Fruit fly (Drosophila melanogaster): Measurements from ENCODE around the gene Acsf3.
A peak's percentile ranks its signal among the peaks of the same experiment; 100 is the strongest.

The Acsf3 gene

DNA sequence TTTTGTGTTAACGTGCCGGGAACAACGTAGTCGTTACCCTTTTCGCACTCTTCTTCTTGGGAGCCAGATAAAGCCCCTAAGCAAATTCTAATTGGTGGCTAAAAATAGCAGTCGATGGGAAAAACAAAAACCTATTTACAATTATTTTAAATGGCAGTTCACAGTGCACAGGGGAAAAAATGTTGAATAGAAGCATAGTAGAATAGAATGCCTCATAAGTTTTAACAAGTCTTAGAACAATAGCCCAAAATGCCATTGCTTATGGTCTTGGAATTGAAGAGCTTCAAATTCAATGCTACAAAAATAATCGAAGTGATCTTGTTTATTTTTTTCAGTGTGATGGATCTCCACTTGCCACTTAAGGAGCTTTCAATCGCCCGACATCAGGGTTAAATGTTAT, 3.6 kb downstream of the Acsf3 start (continued):
- peak; percentile 71; the same call in 2 of the 3 replicates for TF ChIP-seq so (GFP tag; IDR thresholded peaks at IDR 0.05)
- TF ChIP-seq Dbx (GFP tag; IDR thresholded peaks at IDR 0.05): peak; percentile 76; the same call in 1 of the 3 replicates
- TF ChIP-seq CG9609 (GFP tag; optimal IDR thresholded peaks at IDR 0.05): peak; percentile 55
- TF ChIP-seq CG18476 (GFP tag; optimal IDR thresholded peaks at IDR 0.05): peak; percentile 16
- peak; percentile 77 for TF ChIP-seq CG34422 (GFP tag; IDR thresholded peaks at IDR 0.05)
- no peak for TF ChIP-seq slou (GFP tag; optimal IDR thresholded peaks at IDR 0.05)
- peak; percentile 73 for TF ChIP-seq Ptx1 (GFP tag; IDR thresholded peaks at IDR 0.05)
- peak; percentile 54 for TF ChIP-seq maf-S (GFP tag; optimal IDR thresholded peaks at IDR 0.05)
- no peak for TF ChIP-seq CG7987 (GFP tag; optimal IDR thresholded peaks at IDR 0.05)
- no peak for TF ChIP-seq pita (GFP tag; optimal IDR thresholded peaks at IDR 0.05)
- peak; percentile 80 for TF ChIP-seq CG7839 (tag; optimal IDR thresholded peaks at IDR 0.05)
- no peak for TF ChIP-seq bigmax (GFP tag; optimal IDR thresholded peaks at IDR 0.05)
- peak; percentile 80 for TF ChIP-seq pho (GFP tag; optimal IDR thresholded peaks at IDR 0.05)
- TF ChIP-seq mam (GFP tag; optimal IDR thresholded peaks at IDR 0.05): peak; percentile 86
- TF ChIP-seq pb (GFP tag; optimal IDR thresholded peaks at IDR 0.05): peak; percentile 50
- peak; percentile 76 for TF ChIP-seq grau (tag; optimal IDR thresholded peaks at IDR 0.05)
- TF ChIP-seq BEAF-32 (GFP tag; optimal IDR thresholded peaks at IDR 0.05): no peak
- TF ChIP-seq CG32532 (GFP tag; IDR thresholded peaks at IDR 0.05): peak; percentile 82
- no peak for TF ChIP-seq insv (GFP tag; optimal IDR thresholded peaks at IDR 0.05)
- TF ChIP-seq CG11247 (GFP tag; IDR thresholded peaks at IDR 0.05): peak; percentile 63
- peak; percentile 78 for TF ChIP-seq Atf6 (GFP tag; IDR thresholded peaks at IDR 0.05)
- TF ChIP-seq CG6765 (GFP tag; optimal IDR thresholded peaks at IDR 0.05): no peak
- no peak for TF ChIP-seq YL-1 (GFP tag; optimal IDR thresholded peaks at IDR 0.05)
- TF ChIP-seq gt (GFP tag; IDR thresholded peaks at IDR 0.05): no peak
- TF ChIP-seq gce (GFP tag; IDR thresholded peaks at IDR 0.05): no peak; the same call in 2 of the 3 replicates
- peak; percentile 68 for TF ChIP-seq Meics (GFP tag; optimal IDR thresholded peaks at IDR 0.05)
- peak; percentile 82 for TF ChIP-seq lab (GFP tag; optimal IDR thresholded peaks at IDR 0.05)
- no peak for TF ChIP-seq D (optimal IDR thresholded peaks at IDR 0.05)
- no peak for TF ChIP-seq D (GFP tag; optimal IDR thresholded peaks at IDR 0.05)
- TF ChIP-seq Hmr (GFP tag; optimal IDR thresholded peaks at IDR 0.05): peak; percentile 74
- no peak for TF ChIP-seq Rx (GFP tag; IDR thresholded peaks at IDR 0.05)
- TF ChIP-seq CG9727 (GFP tag; optimal IDR thresholded peaks at IDR 0.05): peak; percentile 36
- TF ChIP-seq CG3995 (GFP tag; optimal IDR thresholded peaks at IDR 0.05): no peak
- no peak for TF ChIP-seq CG2129 (GFP tag; IDR thresholded peaks at IDR 0.05; ENCODE audit: partially characterized antibody)
- no peak for TF ChIP-seq CG6654 (GFP tag; optimal IDR thresholded peaks at IDR 0.05)
- TF ChIP-seq Atf-2 (GFP tag; optimal IDR thresholded peaks at IDR 0.05): peak; percentile 55
- TF ChIP-seq Awh (GFP tag; IDR thresholded peaks at IDR 0.05): no peak
- TF ChIP-seq cwo (GFP tag; optimal IDR thresholded peaks at IDR 0.05): peak; percentile 75
- peak; percentile 62 for TF ChIP-seq Nf-YB (GFP tag; optimal IDR thresholded peaks at IDR 0.05)
- no peak for TF ChIP-seq hkb (optimal IDR thresholded peaks at IDR 0.05)
- peak; percentile 70 for TF ChIP-seq hkb (GFP tag; IDR thresholded peaks at IDR 0.05)
- no peak for TF ChIP-seq nerfin-1 (tag; optimal IDR thresholded peaks at IDR 0.05)

DNA sequence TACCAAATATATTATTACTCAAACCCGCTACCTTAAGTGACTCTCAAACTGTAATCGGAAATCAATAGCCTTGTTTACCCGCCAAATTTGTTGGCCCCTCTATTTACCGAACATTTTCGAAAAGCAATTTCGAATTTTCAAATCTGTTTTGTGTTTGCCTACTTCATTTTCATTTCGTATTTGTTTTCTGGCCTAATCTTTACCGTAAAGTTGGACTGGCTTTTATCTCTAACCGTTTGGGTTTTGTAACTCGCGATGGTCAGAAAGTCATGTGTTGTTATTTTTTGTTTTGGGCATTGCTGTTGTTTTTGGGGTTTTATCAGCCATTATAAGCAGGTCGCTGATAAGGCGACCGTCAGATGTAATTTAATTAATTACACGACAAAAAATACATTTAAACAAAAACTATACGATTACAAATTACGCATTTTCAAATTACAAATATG, 4.5 kb downstream of the Acsf3 start:
- TF ChIP-seq dm (GFP tag; optimal IDR thresholded peaks at IDR 0.05) (no peak), CG2120 (GFP tag; optimal IDR thresholded peaks at IDR 0.05) (no peak), onecut (GFP tag; IDR thresholded peaks at IDR 0.05) (peak; percentile 87), CG16813 (GFP tag; IDR thresholded peaks at IDR 0.05; ENCODE audit: partially characterized antibody) (no peak), sens-2 (GFP tag; IDR thresholded peaks at IDR 0.05) (peak; percentile 65; the same call in 1 of the 2 replicates), CkIIα-i1 (GFP tag; IDR thresholded peaks at IDR 0.05) (no peak), toy (GFP tag; IDR thresholded peaks at IDR 0.05) (no peak), Atf-2 (GFP tag; optimal IDR thresholded peaks at IDR 0.05) (no peak), CG1647 (GFP tag; optimal IDR thresholded peaks at IDR 0.05) (no peak), Hr51 (GFP tag; optimal IDR thresholded peaks at IDR 0.05) (peak; percentile 38 to 39), CG4730 (GFP tag; IDR thresholded peaks at IDR 0.05) (no peak), usp (GFP tag; optimal IDR thresholded peaks at IDR 0.05) (no peak), twi (tag; optimal IDR thresholded peaks at IDR 0.05) (peak; percentile 33), CG11696 (GFP tag; IDR thresholded peaks at IDR 0.05) (peak; percentile 64)
